Fruit fly (Drosophila melanogaster): ENCODE measurements around the gene eIF3g1.
A peak's percentile ranks its signal among the peaks of the same experiment; 100 is the strongest.

eIF3g1 gene

DNA sequence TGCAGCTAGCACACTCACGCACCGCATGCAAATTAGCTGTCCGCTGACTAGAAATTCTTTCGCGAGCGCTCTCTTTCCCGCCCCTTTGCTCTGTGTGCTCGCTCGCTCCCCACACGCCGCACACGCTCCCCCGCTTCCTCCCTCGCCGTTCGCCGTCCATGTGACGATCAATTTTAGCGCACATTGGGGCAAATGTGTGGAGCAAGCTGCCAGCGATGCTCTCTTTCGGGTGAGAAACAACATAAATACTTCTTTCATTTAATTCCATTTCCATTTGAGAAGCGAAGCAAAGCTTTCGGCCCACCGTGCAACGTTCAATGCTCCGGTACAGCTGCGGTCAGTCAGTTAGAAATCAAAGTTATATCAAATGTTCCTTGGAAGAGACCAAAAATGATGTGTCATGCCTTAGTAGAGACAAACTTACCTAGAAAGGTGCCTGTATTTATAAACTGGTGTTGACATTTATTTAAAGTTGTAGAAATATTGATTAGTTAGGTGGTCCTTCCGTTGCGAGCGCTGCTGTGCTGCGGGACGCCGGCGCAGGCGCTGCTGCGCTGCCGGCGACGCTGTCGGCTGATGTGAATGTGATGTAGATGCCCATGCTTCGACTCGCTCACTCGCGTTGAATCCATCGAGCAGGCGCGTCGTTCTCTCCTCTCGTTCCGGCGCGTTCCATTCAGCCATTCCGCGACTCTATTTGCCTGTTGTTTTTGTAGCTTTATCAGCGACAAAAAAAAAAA is 36.1 kb upstream of the eIF3g1 start (continued):
- TF ChIP-seq CG4730 (GFP tag; IDR thresholded peaks at IDR 0.05) (peak; percentile 91), D19A (tag; optimal IDR thresholded peaks at IDR 0.05) (peak; percentile 93), trh (GFP tag; optimal IDR thresholded peaks at IDR 0.05) (peak; percentile 87), PHDP (tag; optimal IDR thresholded peaks at IDR 0.05) (peak; percentile 98), Lhr (GFP tag; optimal IDR thresholded peaks at IDR 0.05) (peak; percentile 87), CG11696 (GFP tag; IDR thresholded peaks at IDR 0.05) (peak; percentile 100), pita (GFP tag; optimal IDR thresholded peaks at IDR 0.05) (no peak), HLH4C (GFP tag; IDR thresholded peaks at IDR 0.05; ENCODE audit: partially characterized antibody) (peak; percentile 41; the same call in 1 of the 3 replicates), fu2 (GFP tag; optimal IDR thresholded peaks at IDR 0.05) (peak; percentile 96), Hmx (GFP tag; optimal IDR thresholded peaks at IDR 0.05) (peak; percentile 86), CG12219 (GFP tag; optimal IDR thresholded peaks at IDR 0.05) (peak; percentile 98), ftz-f1 (GFP tag; optimal IDR thresholded peaks at IDR 0.05) (peak; percentile 87), jumu (GFP tag; optimal IDR thresholded peaks at IDR 0.05) (peak; percentile 97), lbe (GFP tag; optimal IDR thresholded peaks at IDR 0.05) (peak; percentile 92), CG9797 (GFP tag; optimal IDR thresholded peaks at IDR 0.05) (peak; percentile 32), Gug (GFP tag; IDR thresholded peaks at IDR 0.05) (peak; percentile 91; the same call in 3 of the 4 replicates), chif (GFP tag; optimal IDR thresholded peaks at IDR 0.05) (peak; percentile 97 to 98), tin (GFP tag; optimal IDR thresholded peaks at IDR 0.05) (peak; percentile 94), C15 (GFP tag; IDR thresholded peaks at IDR 0.05) (peak; percentile 85; the same call in 1 of the 3 replicates), YL-1 (GFP tag; optimal IDR thresholded peaks at IDR 0.05) (peak; percentile 91), CG18764 (GFP tag; optimal IDR thresholded peaks at IDR 0.05) (peak; percentile 91), Xbp1 (GFP tag; optimal IDR thresholded peaks at IDR 0.05) (peak; percentile 98)

DNA sequence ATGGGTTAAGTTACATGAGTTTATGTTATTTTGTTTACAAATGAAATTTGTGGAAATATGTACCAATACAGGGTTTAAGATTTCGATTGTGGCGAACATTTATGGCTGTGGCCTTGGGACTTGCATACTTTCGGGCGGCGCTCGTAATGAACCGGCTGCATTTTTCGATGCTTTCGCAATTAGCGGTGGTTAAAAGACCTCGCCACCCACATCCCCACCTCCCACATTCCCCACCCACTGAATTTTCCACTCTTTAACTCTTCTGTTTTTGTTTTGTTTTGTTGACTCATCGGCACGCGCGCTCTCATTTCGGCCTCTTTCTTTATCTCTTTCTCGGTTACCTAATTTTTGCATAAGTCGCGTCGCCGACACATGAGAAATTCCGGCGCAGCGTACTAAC is 35.5 kb upstream of the eIF3g1 start:
- no peak for TF ChIP-seq CG32772 (GFP tag; IDR thresholded peaks at IDR 0.05)
- peak in 1 of 2 experiments; percentile 73 for TF ChIP-seq Pdp1 (GFP tag; optimal IDR thresholded peaks at IDR 0.05)
- peak; percentile 79; the same call in 2 of the 3 replicates for TF ChIP-seq sr (GFP tag; IDR thresholded peaks at IDR 0.05)
- no peak for TF ChIP-seq Hmr (GFP tag; optimal IDR thresholded peaks at IDR 0.05)
- peak; percentile 21; the same call in 1 of the 3 replicates for TF ChIP-seq CG2199 (GFP tag; IDR thresholded peaks at IDR 0.05)
- TF ChIP-seq CG1602 (GFP tag; optimal IDR thresholded peaks at IDR 0.05), result no peak
- no peak for TF ChIP-seq CrebB (tag; optimal IDR thresholded peaks at IDR 0.05)
- TF ChIP-seq Nf-YB (GFP tag; optimal IDR thresholded peaks at IDR 0.05), result no peak
- TF ChIP-seq hth (optimal IDR thresholded peaks at IDR 0.05), result no peak
- TF ChIP-seq CG10654 (GFP tag; optimal IDR thresholded peaks at IDR 0.05), result no peak
- TF ChIP-seq CG7271 (tag; optimal IDR thresholded peaks at IDR 0.05), result no peak
- no peak for TF ChIP-seq zen2 (GFP tag; IDR thresholded peaks at IDR 0.05; ENCODE audit: partially characterized antibody)
- TF ChIP-seq Awh (GFP tag; IDR thresholded peaks at IDR 0.05), result no peak
- TF ChIP-seq ATbp (GFP tag; optimal IDR thresholded peaks at IDR 0.05), result no peak
- TF ChIP-seq fd3F (GFP tag; optimal IDR thresholded peaks at IDR 0.05), result no peak
- TF ChIP-seq peb (GFP tag; IDR thresholded peaks at IDR 0.05), result no peak
- no peak for TF ChIP-seq lbe (GFP tag; optimal IDR thresholded peaks at IDR 0.05)
- TF ChIP-seq CG43689 (GFP tag; IDR thresholded peaks at IDR 0.05), result no peak
- no peak for TF ChIP-seq D19A (tag; optimal IDR thresholded peaks at IDR 0.05)
- TF ChIP-seq twi (tag; optimal IDR thresholded peaks at IDR 0.05), result no peak
- TF ChIP-seq CG14441 (GFP tag; IDR thresholded peaks at IDR 0.05), result no peak
- TF ChIP-seq HmgZ (tag; optimal IDR thresholded peaks at IDR 0.05), result no peak
- TF ChIP-seq CG11247 (GFP tag; IDR thresholded peaks at IDR 0.05), result no peak
